Worm (Caenorhabditis elegans): ENCODE measurements around the gene ZC204.12.
"Not testable (repeated sequence)": the region's sequence is repeated elsewhere in the genome, so short reads cannot be mapped to it uniquely, and the experiment has no call there.

The ZC204.12 gene

ce11 chrII:1633490-1633889, 23.6 kb downstream of the ZC204.12 start, which contains the start of gene C08E3.1:
Gene C08E3.1 (plus strand): TSS chrII:1633790.
- not testable (repeated sequence) for TF ChIP-seq klf-2 (GFP tag; conservative IDR thresholded peaks at IDR 0.05); ztf-23 (GFP tag; IDR thresholded peaks at IDR 0.05); flt-1 (GFP tag; IDR thresholded peaks at IDR 0.05)

- TF ChIP-seq tab-1 (GFP tag; IDR thresholded peaks at IDR 0.05); T22C8.4 (GFP tag; IDR thresholded peaks at IDR 0.05); cog-1 (tag; optimal IDR thresholded peaks at IDR 0.05): not testable (repeated sequence)
Measured at ce11 chrII:1632216-1632615, 24.9 kb downstream of the ZC204.12 start, which contains the start of gene C08E3.13. Gene C08E3.13 (minus strand): TSS chrII:1632316.

- TF ChIP-seq flt-1, T22C8.4, ztf-23 (GFP tag; IDR thresholded peaks at IDR 0.05): not testable (repeated sequence)
Measured at ce11 chrII:1627783-1628182, 29.3 kb downstream of the ZC204.12 start, which contains the start of gene C08E3.15. Gene C08E3.15 (minus strand): TSS chrII:1627883.

- TF ChIP-seq med-1 (GFP tag; optimal IDR thresholded peaks at IDR 0.05; ENCODE audit: insufficient read depth) (no peak), ref-1 (GFP tag; conservative IDR thresholded peaks at IDR 0.05) (no peak), ztf-23 (GFP tag; IDR thresholded peaks at IDR 0.05) (no peak), klf-2 (GFP tag; conservative IDR thresholded peaks at IDR 0.05) (no peak), ztf-29 (GFP tag; IDR thresholded peaks at IDR 0.05) (no peak), flt-1 (GFP tag; IDR thresholded peaks at IDR 0.05) (no peak), cog-1 (tag; optimal IDR thresholded peaks at IDR 0.05) (no peak), T22C8.4 (GFP tag; IDR thresholded peaks at IDR 0.05) (no peak), tab-1 (GFP tag; IDR thresholded peaks at IDR 0.05) (no peak)
Measured at ce11 chrII:1625666-1626065, 31.4 kb downstream of the ZC204.12 start, which contains the start of gene C08E3.14. Gene C08E3.14 (plus strand): TSS chrII:1625966.

- TF ChIP-seq T22C8.4 (GFP tag; IDR thresholded peaks at IDR 0.05) (no peak), ref-1 (GFP tag; conservative IDR thresholded peaks at IDR 0.05) (no peak), klf-2 (GFP tag; conservative IDR thresholded peaks at IDR 0.05) (no peak), cog-1 (tag; optimal IDR thresholded peaks at IDR 0.05) (no peak), tab-1 (GFP tag; IDR thresholded peaks at IDR 0.05) (no peak), ztf-23 (GFP tag; IDR thresholded peaks at IDR 0.05) (no peak), flt-1 (GFP tag; IDR thresholded peaks at IDR 0.05) (no peak), med-1 (GFP tag; optimal IDR thresholded peaks at IDR 0.05; ENCODE audit: insufficient read depth) (no peak)
Measured at ce11 chrII:1624572-1624971, 32.5 kb downstream of the ZC204.12 start, which contains the start of gene fbxa-160. Gene fbxa-160 (minus strand): TSS chrII:1624672.

ce11 chrII:1621795-1622194, 35.3 kb downstream of the ZC204.12 start:
- TF ChIP-seq ztf-23 (GFP tag; IDR thresholded peaks at IDR 0.05) = no peak
- TF ChIP-seq ztf-29 (GFP tag; IDR thresholded peaks at IDR 0.05) = no peak
- no peak for TF ChIP-seq T22C8.4 (GFP tag; IDR thresholded peaks at IDR 0.05)
- TF ChIP-seq cog-1 (tag; optimal IDR thresholded peaks at IDR 0.05) = no peak
- TF ChIP-seq ref-1 (GFP tag; conservative IDR thresholded peaks at IDR 0.05) = no peak
- TF ChIP-seq klf-2 (GFP tag; conservative IDR thresholded peaks at IDR 0.05) = no peak
- TF ChIP-seq flt-1 (GFP tag; IDR thresholded peaks at IDR 0.05) = no peak
- TF ChIP-seq tab-1 (GFP tag; IDR thresholded peaks at IDR 0.05) = no peak
- TF ChIP-seq med-1 (GFP tag; optimal IDR thresholded peaks at IDR 0.05; ENCODE audit: insufficient read depth) = no peak

ce11 chrII:1621180-1621579, 35.9 kb downstream of the ZC204.12 start, which contains the start of gene fbxa-158:
Gene fbxa-158 (minus strand): TSS chrII:1621280.
- TF ChIP-seq T22C8.4 (GFP tag; IDR thresholded peaks at IDR 0.05) (no peak), tab-1 (GFP tag; IDR thresholded peaks at IDR 0.05) (no peak), klf-2 (GFP tag; conservative IDR thresholded peaks at IDR 0.05) (no peak), ztf-29 (GFP tag; IDR thresholded peaks at IDR 0.05) (no peak), med-1 (GFP tag; optimal IDR thresholded peaks at IDR 0.05; ENCODE audit: insufficient read depth) (no peak), cog-1 (tag; optimal IDR thresholded peaks at IDR 0.05) (no peak), ref-1 (GFP tag; conservative IDR thresholded peaks at IDR 0.05) (no peak)

ce11 chrII:1618948-1619347, 38.2 kb downstream of the ZC204.12 start, which contains the start of gene fbxa-166:
Gene fbxa-166 (minus strand): TSS chrII:1619048.
- TF ChIP-seq ref-1 (GFP tag; conservative IDR thresholded peaks at IDR 0.05) = no peak
- TF ChIP-seq cog-1 (tag; optimal IDR thresholded peaks at IDR 0.05) = no peak
- no peak for TF ChIP-seq ztf-29 (GFP tag; IDR thresholded peaks at IDR 0.05)
- no peak for TF ChIP-seq tab-1 (GFP tag; IDR thresholded peaks at IDR 0.05)
- TF ChIP-seq T22C8.4 (GFP tag; IDR thresholded peaks at IDR 0.05) = no peak
- TF ChIP-seq flt-1 (GFP tag; IDR thresholded peaks at IDR 0.05) = no peak
- no peak for TF ChIP-seq ztf-23 (GFP tag; IDR thresholded peaks at IDR 0.05)
- TF ChIP-seq med-1 (GFP tag; optimal IDR thresholded peaks at IDR 0.05; ENCODE audit: insufficient read depth) = no peak
- TF ChIP-seq klf-2 (GFP tag; conservative IDR thresholded peaks at IDR 0.05) = no peak

ce11 chrII:1616382-1616781, 40.7 kb downstream of the ZC204.12 start, which contains the start of gene fbxa-165:
Gene fbxa-165 (minus strand): TSS chrII:1616482.
- TF ChIP-seq ref-1 (GFP tag; conservative IDR thresholded peaks at IDR 0.05) (no peak), cog-1 (tag; optimal IDR thresholded peaks at IDR 0.05) (no peak), flt-1 (GFP tag; IDR thresholded peaks at IDR 0.05) (no peak), ztf-29 (GFP tag; IDR thresholded peaks at IDR 0.05) (no peak), ztf-23 (GFP tag; IDR thresholded peaks at IDR 0.05) (no peak), tab-1 (GFP tag; IDR thresholded peaks at IDR 0.05) (no peak), T22C8.4 (GFP tag; IDR thresholded peaks at IDR 0.05) (no peak), med-1 (GFP tag; optimal IDR thresholded peaks at IDR 0.05; ENCODE audit: insufficient read depth) (no peak), klf-2 (GFP tag; conservative IDR thresholded peaks at IDR 0.05) (no peak)

- TF ChIP-seq ztf-29 (GFP tag; IDR thresholded peaks at IDR 0.05) (no peak), ztf-23 (GFP tag; IDR thresholded peaks at IDR 0.05) (no peak)
Measured at ce11 chrII:1613972-1614371, 43.1 kb downstream of the ZC204.12 start, which contains the start of gene fbxa-164. Gene fbxa-164 (minus strand): TSS chrII:1614072.
